Fruit fly (Drosophila melanogaster): ENCODE measurements around the gene CG6333.

Gene CG6333

dm6 chr3L:17495266-17495961 lies 9.4 kb upstream of the CG6333 start (continued):
- TF ChIP-seq CG8765 (GFP tag; IDR thresholded peaks at IDR 0.05) (no peak), Myb (GFP tag; optimal IDR thresholded peaks at IDR 0.05) (no peak), sna (GFP tag; IDR thresholded peaks at IDR 0.05; ENCODE audit: partially characterized antibody) (no peak), CG7786 (GFP tag; optimal IDR thresholded peaks at IDR 0.05) (no peak), CG4424 (GFP tag; optimal IDR thresholded peaks at IDR 0.05) (peak; percentile 25), pb (GFP tag; optimal IDR thresholded peaks at IDR 0.05) (no peak), odd (GFP tag; optimal IDR thresholded peaks at IDR 0.05) (no peak), mirr (GFP tag; optimal IDR thresholded peaks at IDR 0.05) (no peak), Taf1 (GFP tag; IDR thresholded peaks at IDR 0.05) (no peak), gt (GFP tag; IDR thresholded peaks at IDR 0.05) (no peak), CG12299 (tag; optimal IDR thresholded peaks at IDR 0.05) (no peak), Dip2 (GFP tag; IDR thresholded peaks at IDR 0.05) (no peak), CG10959 (GFP tag; IDR thresholded peaks at IDR 0.05) (no peak), CG10274 (GFP tag; optimal IDR thresholded peaks at IDR 0.05) (no peak), schlank (tag; optimal IDR thresholded peaks at IDR 0.05) (no peak), Atf3 (GFP tag; optimal IDR thresholded peaks at IDR 0.05) (no peak), Hey (tag; optimal IDR thresholded peaks at IDR 0.05) (no peak), knrl (GFP tag; IDR thresholded peaks at IDR 0.05; ENCODE audit: partially characterized antibody) (no peak), twi (tag; optimal IDR thresholded peaks at IDR 0.05) (no peak), CG4404 (GFP tag; IDR thresholded peaks at IDR 0.05) (no peak), Rx (GFP tag; IDR thresholded peaks at IDR 0.05) (no peak), CG18619 (GFP tag; optimal IDR thresholded peaks at IDR 0.05) (no peak), HHEX (GFP tag; optimal IDR thresholded peaks at IDR 0.05) (no peak), mld (GFP tag; IDR thresholded peaks at IDR 0.05; ENCODE audit: partially characterized antibody) (no peak), YL-1 (GFP tag; optimal IDR thresholded peaks at IDR 0.05) (no peak), danr (GFP tag; IDR thresholded peaks at IDR 0.05) (0 out of 2 replicates have a peak, but pooled peaks have one; percentile 15), exex (tag; optimal IDR thresholded peaks at IDR 0.05) (no peak), Gug (GFP tag; IDR thresholded peaks at IDR 0.05) (no peak), Dp (GFP tag; optimal IDR thresholded peaks at IDR 0.05) (no peak), CG17186 (GFP tag; optimal IDR thresholded peaks at IDR 0.05) (no peak), Awh (GFP tag; IDR thresholded peaks at IDR 0.05) (0 out of 2 replicates have a peak, but pooled peaks have one; percentile 52), CG18599 (GFP tag; optimal IDR thresholded peaks at IDR 0.05) (no peak), CG12155 (GFP tag; optimal IDR thresholded peaks at IDR 0.05) (no peak), pho (GFP tag; optimal IDR thresholded peaks at IDR 0.05) (no peak), Hmr (GFP tag; optimal IDR thresholded peaks at IDR 0.05) (no peak), gce (GFP tag; IDR thresholded peaks at IDR 0.05) (no peak), Asciz (GFP tag; optimal IDR thresholded peaks at IDR 0.05) (no peak), CG33213 (GFP tag; optimal IDR thresholded peaks at IDR 0.05) (no peak), B-H2 (GFP tag; optimal IDR thresholded peaks at IDR 0.05) (no peak), al (GFP tag; IDR thresholded peaks at IDR 0.05) (no peak), abd-A (tag; optimal IDR thresholded peaks at IDR 0.05) (no peak), CG7556 (GFP tag; optimal IDR thresholded peaks at IDR 0.05) (peak; percentile 18), Xbp1 (GFP tag; optimal IDR thresholded peaks at IDR 0.05) (no peak), Ravus (GFP tag; IDR thresholded peaks at IDR 0.05) (no peak), Fer2 (tag; optimal IDR thresholded peaks at IDR 0.05) (no peak), Ssrp (tag; optimal IDR thresholded peaks at IDR 0.05) (peak; percentile 41), CG2875 (GFP tag; optimal IDR thresholded peaks at IDR 0.05) (no peak), jing (GFP tag; optimal IDR thresholded peaks at IDR 0.05) (no peak), sens (GFP tag) (peak; percentile 89), CG4707 (GFP tag; optimal IDR thresholded peaks at IDR 0.05) (no peak)

Measured in whole organism, embryonic.